Worm (Caenorhabditis elegans): ENCODE measurements around the gene M176.9.

DNA sequence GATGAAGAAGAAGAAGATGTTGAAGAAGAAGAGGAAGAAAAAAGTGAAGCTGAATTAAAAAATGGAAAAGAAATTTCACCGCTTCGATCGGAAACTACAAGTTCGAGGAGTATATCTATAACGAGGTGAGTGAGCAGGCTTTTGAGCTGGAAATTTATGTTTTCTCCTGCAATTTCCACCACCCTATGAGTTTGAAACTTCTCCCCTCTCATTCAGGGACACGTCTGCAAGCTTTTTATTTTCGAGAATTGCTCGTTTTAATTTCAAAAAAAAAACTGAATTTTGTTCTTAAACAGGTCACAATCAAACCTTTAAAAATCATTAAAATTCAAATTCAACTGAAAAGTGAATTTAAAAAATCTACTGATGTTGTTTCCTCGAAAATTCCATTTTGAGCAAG, 49.1 kb downstream of the M176.9 start:
- TF ChIP-seq klf-2 (GFP tag; conservative IDR thresholded peaks at IDR 0.05) (no peak), flt-1 (GFP tag; IDR thresholded peaks at IDR 0.05) (no peak), cog-1 (tag; optimal IDR thresholded peaks at IDR 0.05) (no peak)
